Worm (Caenorhabditis elegans): ENCODE measurements around the gene wee-1.1.

- no peak for TF ChIP-seq nhr-237 (tag; optimal IDR thresholded peaks at IDR 0.05)
- TF ChIP-seq cey-2 (tag; optimal IDR thresholded peaks at IDR 0.05; ENCODE audit: borderline replicate concordance, insufficient read depth): peak; percentile 43
- TF ChIP-seq egl-27 (tag; optimal IDR thresholded peaks at IDR 0.05): no peak
- no peak for TF ChIP-seq F49E8.2 (tag; optimal IDR thresholded peaks at IDR 0.05; ENCODE audit: borderline replicate concordance)
- TF ChIP-seq egl-43 (GFP tag; IDR thresholded peaks at IDR 0.05): no peak
These were observed 3.4 kb upstream of the wee-1.1 start, which contains the start of gene ugt-58 for ce11 chrII:9586734-9587209.

All from whole organism, L4 larva.